Fruit fly (Drosophila melanogaster): ENCODE measurements around the gene Cpr23B.
A peak's percentile ranks its signal among the peaks of the same experiment; 100 is the strongest.

Gene Cpr23B

DNA sequence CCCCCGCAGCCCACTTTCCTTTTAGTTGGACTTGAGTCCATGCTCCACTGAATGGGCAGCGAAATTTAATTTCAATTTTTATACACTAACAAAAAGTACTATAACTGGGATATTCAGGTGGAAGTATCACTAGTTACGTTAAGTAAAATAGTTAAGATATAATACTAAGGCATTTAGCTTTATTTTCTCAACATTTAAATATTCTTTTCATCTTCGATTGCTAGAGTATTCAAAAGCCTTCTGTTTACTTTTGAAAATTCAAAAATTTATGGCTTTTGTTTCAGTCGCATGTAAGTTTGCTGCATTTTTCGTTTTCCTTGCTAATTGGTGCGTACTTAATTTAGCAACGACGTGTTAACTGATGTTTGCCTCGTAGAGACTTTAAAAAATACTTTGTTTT, 13.4 kb downstream of the Cpr23B start:
- TF ChIP-seq Hr96 (GFP tag; optimal IDR thresholded peaks at IDR 0.05) (no peak), CG12768 (GFP tag; optimal IDR thresholded peaks at IDR 0.05) (peak; percentile 45)

DNA sequence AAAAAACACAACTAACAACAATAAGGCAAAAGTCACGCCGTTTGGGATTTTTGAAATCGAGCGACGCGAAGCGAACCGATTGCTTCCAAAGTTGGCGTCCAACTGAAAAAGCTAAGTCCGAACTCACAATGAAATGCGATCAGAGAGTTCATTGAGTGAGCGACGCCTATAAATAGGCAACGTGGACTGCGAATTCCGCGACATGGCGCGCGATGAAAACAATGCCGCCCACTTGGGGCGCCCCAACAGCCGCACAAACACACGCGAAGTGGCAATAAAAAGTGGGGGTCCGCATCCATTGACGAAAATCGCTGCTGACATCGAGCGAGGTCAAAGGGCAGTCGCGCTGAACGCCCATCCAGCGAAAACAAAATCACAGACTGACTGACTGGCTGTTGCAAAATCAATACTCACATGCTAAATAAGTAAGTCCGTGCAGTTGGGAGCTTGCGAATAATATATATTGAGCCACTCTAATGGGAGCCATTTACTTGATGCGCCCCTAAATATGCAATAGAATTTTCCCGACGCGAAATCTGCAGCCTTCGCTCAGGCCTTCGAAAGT, 17.1 kb downstream of the Cpr23B start:
- TF ChIP-seq Mnt (GFP tag; optimal IDR thresholded peaks at IDR 0.05) (no peak), cic (GFP tag; optimal IDR thresholded peaks at IDR 0.05) (no peak), toe (GFP tag; optimal IDR thresholded peaks at IDR 0.05) (no peak), Hr96 (GFP tag; optimal IDR thresholded peaks at IDR 0.05) (no peak)

dm6 chr2L:2855773-2856615, 17.8 kb downstream of the Cpr23B start, which contains the start of the genes CG3104 and RpS21:
Gene CG3104, minus strand, starts transcription at chr2L:2855778.
Gene RpS21, plus strand, starts transcription at chr2L:2856070.
- TF ChIP-seq Mnt (GFP tag; optimal IDR thresholded peaks at IDR 0.05) (peak; percentile 95), bab1 (GFP tag; optimal IDR thresholded peaks at IDR 0.05) (peak; percentile 73), Crg-1 (GFP tag; optimal IDR thresholded peaks at IDR 0.05) (peak; percentile 91), cic (GFP tag; optimal IDR thresholded peaks at IDR 0.05) (peak; percentile 65), Clk (GFP tag; optimal IDR thresholded peaks at IDR 0.05) (peak; percentile 69), CG1620 (GFP tag; optimal IDR thresholded peaks at IDR 0.05) (peak; percentile 96), CG11617 (GFP tag; optimal IDR thresholded peaks at IDR 0.05) (peak; percentile 92), CG7101 (tag; optimal IDR thresholded peaks at IDR 0.05) (peak; percentile 88), CG33017 (tag; optimal IDR thresholded peaks at IDR 0.05) (peak; percentile 53), pad (GFP tag; optimal IDR thresholded peaks at IDR 0.05) (peak; percentile 83), CG12768 (GFP tag; optimal IDR thresholded peaks at IDR 0.05) (peak; percentile 75), CG5204 (GFP tag; optimal IDR thresholded peaks at IDR 0.05) (peak; percentile 75), CG14711 (tag; optimal IDR thresholded peaks at IDR 0.05) (peak; percentile 60), tj (GFP tag; optimal IDR thresholded peaks at IDR 0.05) (peak; percentile 65), CG7045 (GFP tag; optimal IDR thresholded peaks at IDR 0.05) (peak; percentile 83), toe (GFP tag; optimal IDR thresholded peaks at IDR 0.05) (peak; percentile 83), kay (GFP tag; ENCODE audit: borderline replicate concordance) (no peak), Hr96 (GFP tag; optimal IDR thresholded peaks at IDR 0.05) (peak; percentile 90), ovo (GFP tag; optimal IDR thresholded peaks at IDR 0.05) (peak; percentile 88), cnc (optimal IDR thresholded peaks at IDR 0.05) (no peak)

dm6 chr2L:2856960-2857584, 18.9 kb downstream of the Cpr23B start, which contains the start of gene CG2991:
Gene CG2991, plus strand, starts transcription at chr2L:2857164.
- TF ChIP-seq Mnt (GFP tag; optimal IDR thresholded peaks at IDR 0.05) (peak; percentile 61), CG11617 (GFP tag; optimal IDR thresholded peaks at IDR 0.05) (no peak), Crg-1 (GFP tag; optimal IDR thresholded peaks at IDR 0.05) (peak; percentile 15), pad (GFP tag; optimal IDR thresholded peaks at IDR 0.05) (no peak), Clk (GFP tag; optimal IDR thresholded peaks at IDR 0.05) (no peak), cnc (optimal IDR thresholded peaks at IDR 0.05) (no peak), CG33017 (tag; optimal IDR thresholded peaks at IDR 0.05) (no peak), CG7101 (tag; optimal IDR thresholded peaks at IDR 0.05) (peak; percentile 55), toe (GFP tag; optimal IDR thresholded peaks at IDR 0.05) (no peak), kay (GFP tag; ENCODE audit: borderline replicate concordance) (no peak), bab1 (GFP tag; optimal IDR thresholded peaks at IDR 0.05) (peak; percentile 77), ovo (GFP tag; optimal IDR thresholded peaks at IDR 0.05) (no peak), CG7045 (GFP tag; optimal IDR thresholded peaks at IDR 0.05) (no peak), Hr96 (GFP tag; optimal IDR thresholded peaks at IDR 0.05) (no peak), cic (GFP tag; optimal IDR thresholded peaks at IDR 0.05) (peak; percentile 60), CG14711 (tag; optimal IDR thresholded peaks at IDR 0.05) (peak; percentile 46), CG12768 (GFP tag; optimal IDR thresholded peaks at IDR 0.05) (peak; percentile 14), tj (GFP tag; optimal IDR thresholded peaks at IDR 0.05) (no peak), CG5204 (GFP tag; optimal IDR thresholded peaks at IDR 0.05) (no peak), CG1620 (GFP tag; optimal IDR thresholded peaks at IDR 0.05) (peak; percentile 58)

DNA sequence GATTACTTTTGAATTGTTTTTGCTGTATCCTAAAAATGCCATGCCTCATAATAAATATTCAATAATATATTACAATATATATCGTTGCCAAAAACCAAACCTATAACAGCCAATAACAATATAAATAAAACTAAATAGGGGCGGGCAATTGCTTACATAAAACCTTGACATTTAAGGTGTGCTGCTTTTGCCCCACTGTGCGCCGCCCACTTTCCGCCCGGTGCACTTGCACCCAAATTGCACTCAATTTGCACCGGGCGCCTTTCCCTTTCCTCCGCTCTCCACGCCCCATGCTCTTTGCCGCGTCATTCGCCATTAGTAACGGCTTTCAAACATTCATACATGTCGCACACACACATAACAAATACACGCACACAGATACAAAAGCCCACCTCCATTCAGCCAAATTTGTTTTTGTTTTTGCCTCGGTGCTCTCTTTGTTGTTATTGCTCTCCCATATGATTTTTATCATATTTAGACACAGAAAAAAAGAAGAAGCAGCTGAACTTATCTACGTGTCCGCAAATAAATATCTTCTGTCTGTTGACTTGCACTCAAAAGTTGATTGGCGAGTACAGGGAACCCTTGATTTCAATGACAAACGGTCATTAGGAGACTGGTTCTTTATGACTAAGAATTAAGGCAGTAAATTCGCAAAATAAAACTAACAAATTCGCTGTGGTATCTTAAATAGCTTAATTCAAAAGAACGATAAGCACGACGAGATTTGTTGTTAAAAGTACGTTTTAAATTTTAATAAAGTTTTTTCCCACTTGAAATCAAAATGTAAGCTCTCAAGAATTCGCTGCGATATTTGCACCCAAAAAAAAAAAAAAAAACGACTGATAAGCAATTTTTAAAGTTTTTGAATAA, 19.9 kb downstream of the Cpr23B start:
- TF ChIP-seq CG7101 (tag; optimal IDR thresholded peaks at IDR 0.05) (peak; percentile 15), bab1 (GFP tag; optimal IDR thresholded peaks at IDR 0.05) (no peak), tj (GFP tag; optimal IDR thresholded peaks at IDR 0.05) (peak; percentile 38), Crg-1 (GFP tag; optimal IDR thresholded peaks at IDR 0.05) (peak; percentile 36), cic (GFP tag; optimal IDR thresholded peaks at IDR 0.05) (peak; percentile 94), CG33017 (tag; optimal IDR thresholded peaks at IDR 0.05) (no peak), CG1620 (GFP tag; optimal IDR thresholded peaks at IDR 0.05) (no peak), CG12768 (GFP tag; optimal IDR thresholded peaks at IDR 0.05) (peak; percentile 34), CG14711 (tag; optimal IDR thresholded peaks at IDR 0.05) (peak; percentile 10), Clk (GFP tag; optimal IDR thresholded peaks at IDR 0.05) (no peak), pad (GFP tag; optimal IDR thresholded peaks at IDR 0.05) (peak; percentile 30), CG7045 (GFP tag; optimal IDR thresholded peaks at IDR 0.05) (peak; percentile 51), CG5204 (GFP tag; optimal IDR thresholded peaks at IDR 0.05) (peak; percentile 40), CG11617 (GFP tag; optimal IDR thresholded peaks at IDR 0.05) (peak; percentile 65), cnc (optimal IDR thresholded peaks at IDR 0.05) (peak in 1 of 2 experiments; percentile 62), Mnt (GFP tag; optimal IDR thresholded peaks at IDR 0.05) (peak; percentile 18), kay (GFP tag; ENCODE audit: borderline replicate concordance) (peak; percentile 99), toe (GFP tag; optimal IDR thresholded peaks at IDR 0.05) (peak; percentile 1), ovo (GFP tag; optimal IDR thresholded peaks at IDR 0.05) (peak; percentile 89), Hr96 (GFP tag; optimal IDR thresholded peaks at IDR 0.05) (peak; percentile 98)
